Worm (Caenorhabditis elegans): ENCODE measurements around the gene mpc-1.
A peak's percentile ranks its signal among the peaks of the same experiment; 100 is the strongest.

The mpc-1 gene

DNA sequence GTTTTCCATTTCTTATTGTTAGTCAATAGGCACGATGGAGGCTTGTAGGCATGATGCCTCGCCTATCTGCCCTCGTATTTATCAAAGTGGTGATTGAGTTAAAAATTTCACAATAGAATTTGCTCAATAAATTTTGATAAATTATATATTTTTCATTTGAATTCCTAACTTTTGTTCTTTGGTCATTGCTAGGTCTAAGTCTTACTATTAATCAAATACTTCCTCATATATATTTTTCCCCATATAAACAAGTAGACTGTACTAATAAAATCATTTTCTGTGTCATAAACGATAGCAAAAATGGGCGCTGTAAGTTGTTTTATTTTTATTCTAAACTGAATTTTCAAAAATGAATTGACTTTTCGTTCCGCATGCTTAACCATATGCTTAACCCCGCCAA lies 28.8 kb upstream of the mpc-1 start, which contains the start of gene pals-28:
TSS of gene pals-28 (plus strand) at position 301 of the 400 bp plus-strand sequence.
- TF ChIP-seq snpc-4 (tag; optimal IDR thresholded peaks at IDR 0.05) (no peak), lin-11 (tag; optimal IDR thresholded peaks at IDR 0.05) (no peak), alr-1 (tag; optimal IDR thresholded peaks at IDR 0.05) (no peak), crh-2 (tag; optimal IDR thresholded peaks at IDR 0.05) (no peak), R02D3.7 (tag; optimal IDR thresholded peaks at IDR 0.05) (no peak), mab-5 (tag; optimal IDR thresholded peaks at IDR 0.05) (no peak), F13H6.1 (tag; optimal IDR thresholded peaks at IDR 0.05) (no peak), mdl-1 (tag; optimal IDR thresholded peaks at IDR 0.05) (no peak), ztf-11 (tag; optimal IDR thresholded peaks at IDR 0.05) (no peak), lin-13 (GFP tag; optimal IDR thresholded peaks at IDR 0.05) (no peak), elt-3 (tag; optimal IDR thresholded peaks at IDR 0.05) (no peak), unc-55 (GFP tag; optimal IDR thresholded peaks at IDR 0.05) (no peak), nhr-129 (tag; optimal IDR thresholded peaks at IDR 0.05) (no peak)

DNA sequence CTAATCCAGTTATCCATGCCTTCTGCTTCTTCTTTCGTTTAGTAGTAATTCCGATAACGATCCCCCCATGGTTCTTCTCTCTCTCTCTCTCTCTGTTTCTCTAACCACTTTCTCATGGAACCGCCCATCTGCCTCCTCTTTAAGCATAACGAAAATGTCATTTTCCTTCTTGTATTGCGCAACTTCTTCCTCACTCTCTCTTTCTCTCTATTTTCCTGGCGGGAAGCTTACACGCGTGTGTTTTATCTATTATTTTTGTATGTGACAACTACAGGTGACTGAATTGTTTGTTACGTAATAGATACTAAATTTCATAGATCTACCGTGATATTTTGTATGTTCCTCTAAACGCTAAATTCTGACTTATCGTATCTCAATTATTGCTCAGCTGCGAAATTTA lies 22.8 kb upstream of the mpc-1 start:
- no peak for TF ChIP-seq ZK546.5 (tag; optimal IDR thresholded peaks at IDR 0.05)
- no peak for TF ChIP-seq nhr-10 (tag; optimal IDR thresholded peaks at IDR 0.05)
- no peak for TF ChIP-seq F13H6.1 (tag; optimal IDR thresholded peaks at IDR 0.05)
- no peak for TF ChIP-seq mdl-1 (tag; optimal IDR thresholded peaks at IDR 0.05)
- no peak for TF ChIP-seq lsy-2 (tag; optimal IDR thresholded peaks at IDR 0.05)
- TF ChIP-seq egl-27 (tag; optimal IDR thresholded peaks at IDR 0.05): no peak
- TF ChIP-seq C34F6.9 (tag; optimal IDR thresholded peaks at IDR 0.05): no peak
- no peak for TF ChIP-seq lin-11 (tag; optimal IDR thresholded peaks at IDR 0.05)
- TF ChIP-seq sma-3 (GFP tag; optimal IDR thresholded peaks at IDR 0.05): no peak
- TF ChIP-seq nhr-21 (tag; optimal IDR thresholded peaks at IDR 0.05): no peak
- TF ChIP-seq Y55F3AM.14 (GFP tag; optimal IDR thresholded peaks at IDR 0.05): no peak
- no peak for TF ChIP-seq nhr-77 (tag; optimal IDR thresholded peaks at IDR 0.05)
- no peak for TF ChIP-seq unc-39 (tag; optimal IDR thresholded peaks at IDR 0.05)
- no peak for TF ChIP-seq peb-1 (tag; optimal IDR thresholded peaks at IDR 0.05)
- no peak for TF ChIP-seq ceh-82 (tag; optimal IDR thresholded peaks at IDR 0.05)
- TF ChIP-seq sma-9 (GFP tag; optimal IDR thresholded peaks at IDR 0.05): no peak
- no peak for TF ChIP-seq sma-9 (tag; optimal IDR thresholded peaks at IDR 0.05)
- TF ChIP-seq crh-2 (tag; optimal IDR thresholded peaks at IDR 0.05): no peak
- no peak for TF ChIP-seq nhr-11 (tag; optimal IDR thresholded peaks at IDR 0.05)
- no peak for TF ChIP-seq mab-5 (tag; optimal IDR thresholded peaks at IDR 0.05)

DNA sequence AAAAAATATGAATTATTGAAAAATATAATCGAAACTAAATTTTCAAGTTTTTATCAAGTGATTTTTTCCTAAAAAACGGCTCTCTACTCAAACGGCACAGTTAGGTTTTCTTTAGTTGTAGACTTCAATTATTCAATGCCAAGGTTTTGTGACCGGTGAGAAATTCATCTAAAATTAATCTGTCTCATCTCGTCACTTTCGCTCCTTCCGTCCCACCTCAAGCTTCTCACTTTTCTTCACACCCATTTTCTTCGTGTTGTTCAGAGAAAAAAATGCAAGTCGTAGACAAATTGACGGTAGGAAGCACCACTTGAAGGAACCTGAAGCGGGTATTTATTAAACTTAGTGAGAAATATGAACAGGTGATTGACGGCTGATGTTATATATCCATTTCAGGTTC lies 21.9 kb upstream of the mpc-1 start:
- TF ChIP-seq sma-9 (GFP tag; optimal IDR thresholded peaks at IDR 0.05) (no peak), sma-9 (tag; optimal IDR thresholded peaks at IDR 0.05) (no peak), alr-1 (tag; optimal IDR thresholded peaks at IDR 0.05) (no peak), blmp-1 (tag; optimal IDR thresholded peaks at IDR 0.05; ENCODE audit: insufficient read depth) (peak; percentile 66)

DNA sequence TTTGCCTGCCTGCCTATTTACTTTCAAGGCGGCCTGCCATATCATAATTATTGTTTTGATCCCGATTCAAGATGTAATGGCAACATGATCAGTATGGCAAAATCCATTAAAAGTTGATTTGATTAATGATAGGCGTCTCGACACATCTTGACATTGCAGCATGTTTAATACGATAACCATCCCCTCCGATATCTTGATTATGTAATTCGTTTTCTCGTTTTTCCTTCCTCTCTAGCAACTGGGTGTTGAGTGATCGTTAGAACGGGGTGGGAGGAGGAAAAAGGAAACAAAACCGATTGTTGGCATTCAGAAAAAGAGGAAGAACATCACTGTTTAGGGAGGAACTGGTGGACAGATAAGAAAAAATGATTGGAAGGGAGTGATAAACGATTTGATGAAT lies 21.3 kb upstream of the mpc-1 start:
- TF ChIP-seq ceh-16 (tag; optimal IDR thresholded peaks at IDR 0.05): peak; percentile 12
- TF ChIP-seq peb-1 (tag; optimal IDR thresholded peaks at IDR 0.05): no peak

DNA sequence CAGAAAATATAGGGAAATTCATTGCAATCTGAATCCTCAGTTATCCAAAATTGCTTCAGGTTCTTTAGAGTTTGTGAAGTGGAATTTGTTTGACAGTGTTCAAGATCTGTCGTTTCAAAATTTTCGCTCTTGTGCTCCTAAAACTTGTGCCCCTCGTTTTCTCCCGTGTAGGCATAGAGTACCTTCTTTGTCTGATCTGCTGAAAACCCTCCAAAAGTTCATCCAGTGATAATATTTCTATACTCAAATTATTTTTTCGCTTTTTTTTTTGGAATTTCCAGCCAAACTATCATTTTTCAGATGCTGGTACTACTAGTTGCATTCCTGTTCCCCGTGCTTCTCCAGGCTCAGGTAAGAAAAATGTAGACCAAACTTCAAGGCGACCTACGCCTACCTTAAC lies 18.8 kb upstream of the mpc-1 start, which contains the start of gene R07E5.4:
TSS of gene R07E5.4 (plus strand) at position 301 of the 400 bp plus-strand sequence.
- TF ChIP-seq ZK546.5 (tag; optimal IDR thresholded peaks at IDR 0.05): no peak
- no peak for TF ChIP-seq nhr-12 (tag; optimal IDR thresholded peaks at IDR 0.05)
- no peak for TF ChIP-seq ztf-1 (GFP tag; conservative IDR thresholded peaks at IDR 0.05)
- TF ChIP-seq gmeb-1 (tag; optimal IDR thresholded peaks at IDR 0.05): no peak
- TF ChIP-seq egl-27 (tag; optimal IDR thresholded peaks at IDR 0.05): no peak
- no peak for TF ChIP-seq mbf-1 (tag; optimal IDR thresholded peaks at IDR 0.05)
- no peak for TF ChIP-seq blmp-1 (tag; optimal IDR thresholded peaks at IDR 0.05; ENCODE audit: insufficient read depth)
- TF ChIP-seq nhr-6 (tag; optimal IDR thresholded peaks at IDR 0.05): no peak
- no peak for TF ChIP-seq alr-1 (tag; optimal IDR thresholded peaks at IDR 0.05)
- no peak for TF ChIP-seq unc-39 (tag; optimal IDR thresholded peaks at IDR 0.05)

Data from whole organism, L2 larva.